Worm (Caenorhabditis elegans) whole organism, L3 larva: ENCODE measurements around the gene gtf-2F2.
"Not testable (repeated sequence)": the region's sequence is repeated elsewhere in the genome, so short reads cannot be mapped to it uniquely, and the experiment has no call there.

Source experiments
- R02D3.7 ChIP-seq: fragments of 150-350 bp; optimal IDR thresholded peaks from 2 replicates; lab custom pipeline; 2014; ENCODE audit warnings: missing biosample characterization, missing genetic modification characterization
- ama-1 ChIP-seq: fragments of 150-350 bp; optimal IDR thresholded peaks from 2 replicates; lab custom pipeline; 2018
- ceh-16 ChIP-seq: sonication (generic microtip); optimal IDR thresholded peaks from 2 replicates; lab custom pipeline; 2017; ENCODE audit warnings: missing biosample characterization, missing genetic modification characterization
- ceh-28 ChIP-seq: fragments of 150-350 bp; optimal IDR thresholded peaks from 2 replicates; lab custom pipeline; 2014; ENCODE audit warnings: missing biosample characterization, missing genetic modification reagents, missing genetic modification characterization
- daf-12 ChIP-seq: fragments of 150-350 bp; optimal IDR thresholded peaks from 2 replicates; lab custom pipeline; 2014; ENCODE audit warnings: missing biosample characterization, missing genetic modification reagents, missing genetic modification characterization
- egl-27 ChIP-seq: sonication (generic microtip); optimal IDR thresholded peaks from 4 replicates; lab custom pipeline; 2017; ENCODE audit warnings: missing biosample characterization, missing genetic modification reagents, missing genetic modification characterization
- egl-5 ChIP-seq: fragments of 150-350 bp; optimal IDR thresholded peaks from 2 replicates; lab custom pipeline; 2017; ENCODE audit warnings: missing biosample characterization, missing genetic modification reagents, missing genetic modification characterization, inconsistent platforms
- elt-1 ChIP-seq: fragments of 150-350 bp; optimal IDR thresholded peaks from 2 replicates; lab custom pipeline; 2014; ENCODE audit warnings: missing biosample characterization, missing genetic modification characterization
- elt-2 ChIP-seq: sonication (generic microtip); optimal IDR thresholded peaks from 2 replicates; lab custom pipeline; 2016; ENCODE audit warnings: missing genetic modification reagents, mild to moderate bottlenecking, missing genetic modification characterization, missing compliant biosample characterization
- eor-1 ChIP-seq, 2 experiments: fragments of 150-350 bp; optimal IDR thresholded peaks; 2 replicates each; lab custom pipeline; 2014 to 2018; ENCODE audit warnings: missing biosample characterization in 2 of 2, missing genetic modification characterization in 2 of 2
- fkh-10 ChIP-seq: sonication (generic microtip); optimal IDR thresholded peaks from 2 replicates; lab custom pipeline; 2017; ENCODE audit warnings: missing biosample characterization, missing genetic modification reagents, missing genetic modification characterization
- fos-1 ChIP-seq: fragments of 150-350 bp; optimal IDR thresholded peaks from 2 replicates; lab custom pipeline; 2014; ENCODE audit warnings: missing biosample characterization, missing genetic modification characterization
- jun-1 ChIP-seq: fragments of 150-350 bp; optimal IDR thresholded peaks from 2 replicates; lab custom pipeline; 2014; ENCODE audit warnings: missing biosample characterization, missing genetic modification reagents, missing genetic modification characterization
- lin-15B ChIP-seq: fragments of 150-350 bp; optimal IDR thresholded peaks from 2 replicates; lab custom pipeline; 2014; ENCODE audit warnings: missing biosample characterization, missing genetic modification characterization
- mml-1 ChIP-seq: fragments of 150-350 bp; sonication (generic microtip); optimal IDR thresholded peaks from 3 replicates; lab custom pipeline; 2014; ENCODE audit warnings: missing biosample characterization, missing genetic modification characterization
- nfya-1 ChIP-seq: sonication (generic microtip); optimal IDR thresholded peaks from 2 replicates; lab custom pipeline; 2017; ENCODE audit warnings: missing genetic modification characterization, mild to moderate bottlenecking, missing compliant biosample characterization, antibody characterized with exemption, moderate library complexity; ENCODE audit not compliant: insufficient read depth
- nhr-11 ChIP-seq: fragments of 150-350 bp; optimal IDR thresholded peaks from 2 replicates; lab custom pipeline; 2014; ENCODE audit warnings: missing biosample characterization, missing genetic modification characterization
- nhr-12 ChIP-seq: fragments of 150-350 bp; optimal IDR thresholded peaks from 2 replicates; lab custom pipeline; 2014; ENCODE audit warnings: missing biosample characterization, missing genetic modification characterization
- nhr-23 ChIP-seq: fragments of 150-350 bp; optimal IDR thresholded peaks from 2 replicates; lab custom pipeline; 2014; ENCODE audit warnings: missing biosample characterization, missing genetic modification reagents, missing genetic modification characterization
- nhr-25 ChIP-seq: sonication (generic microtip); optimal IDR thresholded peaks from 2 replicates; lab custom pipeline; 2017; ENCODE audit warnings: missing biosample characterization, missing genetic modification characterization
- nhr-28 ChIP-seq: fragments of 150-350 bp; optimal IDR thresholded peaks from 2 replicates; lab custom pipeline; 2014; ENCODE audit warnings: missing biosample characterization, missing genetic modification characterization
- nhr-76 ChIP-seq: fragments of 150-350 bp; sonication (generic microtip); optimal IDR thresholded peaks from 5 replicates; lab custom pipeline; 2014; ENCODE audit warnings: missing biosample characterization, missing genetic modification characterization
- pha-4 ChIP-seq: fragments of 150-350 bp; optimal IDR thresholded peaks from 2 replicates; lab custom pipeline; 2014; ENCODE audit warnings: missing biosample characterization, missing genetic modification reagents, missing genetic modification characterization
- sea-2 ChIP-seq: fragments of 150-350 bp; sonication (generic microtip); optimal IDR thresholded peaks from 4 replicates; lab custom pipeline; 2014; ENCODE audit warnings: missing biosample characterization, missing genetic modification reagents, missing genetic modification characterization
- skn-1 ChIP-seq: fragments of 150-350 bp; optimal IDR thresholded peaks from 2 replicates; lab custom pipeline; 2014; ENCODE audit warnings: missing biosample characterization, missing genetic modification characterization
- snpc-4 ChIP-seq: fragments of 150-350 bp; optimal IDR thresholded peaks from 2 replicates; lab custom pipeline; 2014; ENCODE audit warnings: missing biosample characterization, missing genetic modification characterization
- tbx-2 ChIP-seq: sonication (generic microtip); optimal IDR thresholded peaks from 2 replicates; lab custom pipeline; 2016; ENCODE audit warnings: mild to moderate bottlenecking, missing genetic modification characterization, missing compliant biosample characterization
- unc-39 ChIP-seq: sonication (generic microtip); optimal IDR thresholded peaks from 4 replicates; lab custom pipeline; 2017; ENCODE audit warnings: missing biosample characterization, missing genetic modification characterization
- unc-62 ChIP-seq: fragments of 150-350 bp; sonication (generic microtip); optimal IDR thresholded peaks from 4 replicates; lab custom pipeline; 2014; ENCODE audit warnings: missing biosample characterization, missing genetic modification reagents, missing genetic modification characterization
- ztf-4 ChIP-seq: fragments of 150-350 bp; optimal IDR thresholded peaks from 2 replicates; lab custom pipeline; 2014; ENCODE audit warnings: missing biosample characterization, missing genetic modification characterization

Gene gtf-2F2

DNA sequence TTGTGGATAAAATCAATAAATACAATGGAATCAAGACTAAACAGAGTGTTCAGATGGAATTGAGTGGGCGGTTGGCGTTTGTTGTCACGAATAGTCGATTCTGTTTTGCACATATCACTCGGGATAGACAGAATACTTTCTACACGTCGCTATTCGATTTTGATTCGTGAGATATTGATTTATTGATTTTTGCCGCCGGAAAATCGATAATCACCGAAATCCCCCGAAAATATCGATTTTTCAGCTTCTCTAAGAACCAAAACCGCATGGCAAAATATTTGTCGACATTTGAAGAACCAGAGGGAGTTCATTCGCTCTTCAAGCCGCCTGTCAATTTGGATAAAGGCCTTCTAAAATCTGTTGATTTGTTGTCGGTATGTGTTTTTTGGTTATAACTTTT, 16.7 kb downstream of the gtf-2F2 start:
- TF ChIP-seq ceh-28 (tag; lab: Kevin White, UChicago), result peak; percentile 92
- no peak for TF ChIP-seq daf-12 (tag; lab: Kevin White, UChicago)

ce11 chrV:19013215-19013614, 19.5 kb downstream of the gtf-2F2 start:
- TF ChIP-seq mml-1 (no peak), nhr-11 (tag; lab: Kevin White, UChicago) (no peak), nhr-23 (tag; lab: Kevin White, UChicago) (no peak), ama-1 (lab: Kevin White, UChicago) (no peak), fkh-10 (no peak), nhr-25 (tag; lab: Kevin White, UChicago) (no peak), nhr-76 (no peak), ceh-28 (tag; lab: Kevin White, UChicago) (no peak), nfya-1 (tag; lab: Kevin White, UChicago) (no peak), lin-15B (tag; lab: Kevin White, UChicago) (no peak), nhr-28 (tag; lab: Kevin White, UChicago) (no peak), tbx-2 (no peak), nhr-12 (no peak), skn-1 (tag; lab: Kevin White, UChicago) (no peak), egl-27 (tag; lab: Kevin White, UChicago) (no peak), pha-4 (no peak), jun-1 (no peak), ceh-16 (tag; lab: Kevin White, UChicago) (no peak), unc-62 (GFP tag; lab: Kevin White, UChicago) (no peak)

ce11 chrV:19014273-19014672, 20.5 kb downstream of the gtf-2F2 start, which contains the start of gene Y39B6A.30:
Gene Y39B6A.30, plus strand, starts transcription at chrV:19014573.
- TF ChIP-seq fos-1 (tag; lab: Kevin White, UChicago); sea-2 (GFP tag; lab: Kevin White, UChicago); nhr-76: not testable (repeated sequence)

DNA sequence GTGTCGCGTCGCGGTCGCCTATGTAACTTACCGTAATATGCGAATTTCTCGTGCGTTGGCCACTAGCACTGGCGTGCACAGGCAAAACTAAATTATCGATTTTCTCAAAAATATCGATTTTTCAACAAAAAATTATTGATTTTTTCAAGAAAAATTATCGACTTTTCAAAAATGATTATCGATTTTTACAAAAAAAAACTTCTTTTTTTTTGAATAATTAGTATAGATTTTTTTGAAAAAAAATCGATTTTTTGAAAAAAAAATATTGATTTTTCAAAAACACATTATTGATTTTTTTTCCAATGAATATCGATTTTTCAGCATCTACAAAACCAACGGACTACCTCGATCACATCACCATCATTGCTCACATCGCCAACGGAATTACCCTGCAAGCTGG, 21.2 kb downstream of the gtf-2F2 start:
- peak; percentile 70 for TF ChIP-seq ceh-28 (tag; lab: Kevin White, UChicago)
- TF ChIP-seq, all 47 proteins: peak for 1; not testable (repeated sequence) for 46

ce11 chrV:19019239-19019638, 25.5 kb downstream of the gtf-2F2 start:
- TF ChIP-seq ceh-28 (tag; lab: Kevin White, UChicago) (peak; percentile 85), nhr-76 (no peak)

ce11 chrV:19024683-19025082, 30.9 kb downstream of the gtf-2F2 start, which contains the start of gene Y39B6A.29:
Gene Y39B6A.29, minus strand, starts transcription at chrV:19024783.
- TF ChIP-seq elt-2 (tag; lab: Kevin White, UChicago), result no peak
- no peak for TF ChIP-seq unc-39 (tag; lab: Kevin White, UChicago)
- no peak for TF ChIP-seq pha-4

DNA sequence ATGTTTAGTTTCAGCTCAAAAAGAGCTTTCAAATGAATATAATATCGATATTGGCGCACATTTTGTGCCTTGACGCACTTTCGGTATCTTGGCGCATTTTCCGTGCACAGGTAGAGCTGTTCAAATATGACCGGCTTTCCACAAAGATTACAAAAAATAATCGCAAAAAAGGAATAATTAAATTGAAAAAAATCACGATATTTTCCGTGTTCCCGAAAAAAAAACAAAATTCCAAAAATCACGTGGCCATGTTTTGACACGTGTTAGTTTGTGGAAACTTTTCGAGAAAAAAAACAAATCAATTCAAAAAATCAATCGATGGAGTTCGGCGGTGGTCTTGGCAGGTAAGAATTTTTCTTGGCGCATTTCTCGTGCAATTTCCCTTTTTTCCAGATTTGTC, 32.4 kb downstream of the gtf-2F2 start, which contains the start of gene Y39B6A.25:
Gene Y39B6A.25 (plus strand): TSS at position 301 of the 400 bp plus-strand sequence.
- TF ChIP-seq elt-1 (tag; lab: Kevin White, UChicago) (no peak), jun-1 (no peak), egl-5 (tag; lab: Kevin White, UChicago) (no peak), snpc-4 (tag; lab: Kevin White, UChicago) (no peak), eor-1 (tag; optimal IDR thresholded peaks at IDR 0.05; lab: Kevin White, UChicago) (no peak), ceh-28 (tag; lab: Kevin White, UChicago) (no peak), ztf-4 (tag; lab: Kevin White, UChicago) (no peak), ceh-16 (tag; lab: Kevin White, UChicago) (no peak), egl-27 (tag; lab: Kevin White, UChicago) (no peak), R02D3.7 (tag; lab: Kevin White, UChicago) (no peak), nhr-28 (tag; lab: Kevin White, UChicago) (no peak)
- TF ChIP-seq, all 47 proteins: peak for 0
